Worm (Caenorhabditis elegans) whole organism, mixed stage, embryonic: ENCODE results near the gene math-3.

Experiments used
- ceh-39 ChIP-seq: fragments of 150-350 bp; optimal IDR thresholded peaks from 2 replicates; lab custom pipeline; 2014; ENCODE audit warnings: missing biosample characterization, missing genetic modification characterization
- unc-62 ChIP-seq: fragments of 150-350 bp; optimal IDR thresholded peaks from 2 replicates; lab custom pipeline; 2014; ENCODE audit warnings: missing biosample characterization, missing genetic modification reagents, missing genetic modification characterization

ce11 chrII:1742535-1742934 lies 29.4 kb upstream of the math-3 start, which contains the start of gene F36H5.12:
- TF ChIP-seq ceh-39 (no peak), unc-62 (GFP tag; lab: Kevin White, UChicago) (no peak)
